Worm (Caenorhabditis elegans) whole organism, young adult: ENCODE measurements around the gene acs-14.

ENCODE experiments used
- B0019.2 ChIP-seq: fragments of 200-800 bp; sonication (Bioruptor generic); conservative IDR thresholded peaks from 2 replicates; pipeline ENCODE4 v1.3.6; 2022; ENCODE audit warnings: missing genetic modification reagents, missing genetic modification characterization, missing compliant biosample characterization
- B0035.1 ChIP-seq: sonication (generic microtip); optimal IDR thresholded peaks from 2 replicates; lab custom pipeline; 2016; ENCODE audit warnings: missing genetic modification characterization, mild to moderate bottlenecking, missing compliant biosample characterization, missing genotype, missing genetic modification reagents
- B0261.1 ChIP-seq: sonication (generic microtip); optimal IDR thresholded peaks from 2 replicates; lab custom pipeline; 2016; ENCODE audit warnings: mild to moderate bottlenecking, missing genetic modification characterization, moderate library complexity, missing compliant biosample characterization
- C06A6.2 ChIP-seq: fragments of 200-800 bp; sonication (Bioruptor generic); conservative IDR thresholded peaks from 2 replicates; pipeline ENCODE4 v1.3.6; 2022; ENCODE audit warnings: missing genetic modification characterization, missing compliant biosample characterization
- C17E4.6 ChIP-seq: fragments of 200-800 bp; sonication (Bioruptor generic); IDR thresholded peaks from 2 replicates; pipeline ENCODE4 v1.3.6; 2022; ENCODE audit warnings: missing genetic modification reagents, missing genetic modification characterization, missing compliant biosample characterization
- D2030.7 ChIP-seq: fragments of 200-800 bp; sonication (Bioruptor generic); IDR thresholded peaks from 2 replicates; pipeline ENCODE4 v1.3.6; 2022; ENCODE audit warnings: missing genetic modification reagents, missing genetic modification characterization, missing compliant biosample characterization
- F23B12.7 ChIP-seq: sonication (generic microtip); optimal IDR thresholded peaks from 2 replicates; lab custom pipeline; 2017; ENCODE audit warnings: missing genetic modification characterization, mild to moderate bottlenecking, missing compliant biosample characterization, antibody characterized with exemption, moderate library complexity; ENCODE audit not compliant: insufficient read depth
- F39B2.1 ChIP-seq: fragments of 200-800 bp; sonication (Bioruptor generic); IDR thresholded peaks from 2 replicates; pipeline ENCODE4 v1.3.6; 2022; ENCODE audit warnings: missing genetic modification reagents, missing genetic modification characterization, missing compliant biosample characterization
- K11D2.4 ChIP-seq: fragments of 200-800 bp; sonication (Bioruptor generic); IDR thresholded peaks from 2 replicates; pipeline ENCODE4 v1.3.6; 2022; ENCODE audit warnings: missing genetic modification reagents, missing genetic modification characterization, missing compliant biosample characterization
- Y56A3A.18 ChIP-seq: fragments of 200-800 bp; sonication (Bioruptor generic); IDR thresholded peaks from 2 replicates; pipeline ENCODE4 v1.3.6; 2022; ENCODE audit warnings: missing genetic modification reagents, missing genetic modification characterization, missing compliant biosample characterization
- ZK185.1 ChIP-seq: sonication (generic microtip); optimal IDR thresholded peaks from 2 replicates; lab custom pipeline; 2016; ENCODE audit warnings: mild to moderate bottlenecking, missing genetic modification characterization, missing compliant biosample characterization; ENCODE audit not compliant: poor library complexity, severe bottlenecking
- ama-1 ChIP-seq, 3 experiments: fragments of 150-350 bp in 1 of 3; sonication (generic microtip) in 2 of 3; optimal IDR thresholded peaks; 2 replicates each; lab custom pipeline; 2014 to 2018; ENCODE audit warnings: missing biosample characterization in 2 of 3, missing genetic modification characterization in 2 of 3, missing genetic modification reagents in 2 of 3
- attf-3 ChIP-seq: fragments of 200-800 bp; sonication (Bioruptor generic); conservative IDR thresholded peaks from 2 replicates; pipeline ENCODE4 v1.3.6; 2022; ENCODE audit warnings: missing genetic modification reagents, missing genetic modification characterization, missing compliant biosample characterization
- cebp-1 ChIP-seq, 2 experiments: fragments of 200-800 bp in 1 of 2; sonication (Bioruptor generic) in 1 of 2; sonication (generic microtip) in 1 of 2; IDR thresholded peaks in 1 of 2; optimal IDR thresholded peaks in 1 of 2; 2 replicates each; pipeline versions ENCODE4 v1.3.6 to Lab custom; 2017 to 2022; ENCODE audit warnings: missing compliant biosample characterization in 2 of 2, missing genetic modification characterization in 2 of 2, mild to moderate bottlenecking in 1 of 2, missing genetic modification reagents in 1 of 2, moderate library complexity in 1 of 2
- ceh-100 ChIP-seq: fragments of 200-800 bp; sonication (Bioruptor generic); IDR thresholded peaks from 2 replicates; pipeline ENCODE4 v1.3.6; 2022; ENCODE audit warnings: missing genetic modification reagents, missing genetic modification characterization, missing compliant biosample characterization
- ceh-40 ChIP-seq: fragments of 200-800 bp; sonication (Bioruptor generic); IDR thresholded peaks from 2 replicates; pipeline ENCODE4 v1.3.6; 2022; ENCODE audit warnings: missing genetic modification characterization, missing compliant biosample characterization
- chd-7 ChIP-seq: sonication (generic microtip); optimal IDR thresholded peaks from 2 replicates; lab custom pipeline; 2016; ENCODE audit warnings: mild to moderate bottlenecking, missing genetic modification characterization, moderate library complexity, missing compliant biosample characterization
- dox-1 ChIP-seq: fragments of 200-800 bp; sonication (Bioruptor generic); IDR thresholded peaks from 2 replicates; pipeline ENCODE4 v1.3.6; 2022; ENCODE audit warnings: missing genetic modification reagents, missing genetic modification characterization, missing compliant biosample characterization
- dpl-1 ChIP-seq: fragments of 150-350 bp; optimal IDR thresholded peaks from 2 replicates; lab custom pipeline; 2014; ENCODE audit warnings: missing biosample characterization, missing genetic modification reagents, missing genetic modification characterization
- efl-1 ChIP-seq: fragments of 150-350 bp; optimal IDR thresholded peaks from 2 replicates; lab custom pipeline; 2014; ENCODE audit warnings: missing biosample characterization, missing genetic modification reagents, missing genetic modification characterization
- ekl-4 ChIP-seq: fragments of 200-800 bp; sonication (Bioruptor generic); IDR thresholded peaks from 2 replicates; pipeline ENCODE4 v1.3.6; 2022; ENCODE audit warnings: missing genetic modification reagents, missing genetic modification characterization, missing compliant biosample characterization
- hlh-12 ChIP-seq: sonication (generic microtip); optimal IDR thresholded peaks from 2 replicates; lab custom pipeline; 2016; ENCODE audit warnings: missing genetic modification characterization, missing compliant biosample characterization
- hlh-26 ChIP-seq: fragments of 200-800 bp; sonication (Bioruptor generic); conservative IDR thresholded peaks from 2 replicates; pipeline ENCODE4 v1.3.6; 2022; ENCODE audit warnings: missing genetic modification reagents, missing genetic modification characterization, missing compliant biosample characterization
- hmg-1.2 ChIP-seq: fragments of 200-800 bp; sonication (Bioruptor generic); IDR thresholded peaks from 2 replicates; pipeline ENCODE4 v1.3.6; 2022; ENCODE audit warnings: missing genetic modification reagents, missing genetic modification characterization, missing compliant biosample characterization
- hsf-1 ChIP-seq: fragments of 200-800 bp; sonication (Bioruptor generic); IDR thresholded peaks from 2 replicates; pipeline ENCODE4 v1.3.6; 2022; ENCODE audit warnings: missing genetic modification reagents, missing genetic modification characterization, missing compliant biosample characterization
- lin-35 ChIP-seq, 3 experiments: fragments of 150-350 bp in 2 of 3; sonication (generic microtip) in 1 of 3; optimal IDR thresholded peaks; 2 replicates each; lab custom pipeline; 2014 to 2018; ENCODE audit warnings: missing biosample characterization in 3 of 3, missing genetic modification characterization in 3 of 3, missing genetic modification reagents in 3 of 3
- lin-54 ChIP-seq: fragments of 200-800 bp; sonication (Bioruptor generic); optimal IDR thresholded peaks from 2 replicates; lab custom pipeline; 2018; ENCODE audit warnings: mild to moderate bottlenecking, missing genetic modification characterization, missing compliant biosample characterization
- lsl-1 ChIP-seq: fragments of 200-800 bp; sonication (Bioruptor generic); optimal IDR thresholded peaks from 2 replicates; lab custom pipeline; 2018; ENCODE audit warnings: mild to moderate bottlenecking, missing genetic modification characterization, moderate library complexity, missing compliant biosample characterization
- lsy-27 ChIP-seq: sonication (generic microtip); optimal IDR thresholded peaks from 2 replicates; lab custom pipeline; 2017; ENCODE audit warnings: missing genetic modification characterization, mild to moderate bottlenecking, missing compliant biosample characterization, antibody characterized with exemption, missing genotype, borderline replicate concordance; ENCODE audit not compliant: insufficient read depth
- madf-10 ChIP-seq: sonication (generic microtip); optimal IDR thresholded peaks from 2 replicates; lab custom pipeline; 2016; ENCODE audit warnings: mild to moderate bottlenecking, missing genetic modification characterization, missing compliant biosample characterization
- madf-3 ChIP-seq: fragments of 200-800 bp; sonication (Bioruptor generic); IDR thresholded peaks from 2 replicates; pipeline ENCODE4 v1.3.6; 2022; ENCODE audit warnings: missing genetic modification reagents, missing genetic modification characterization, missing compliant biosample characterization
- madf-6 ChIP-seq: fragments of 200-800 bp; sonication (Bioruptor generic); IDR thresholded peaks from 2 replicates; pipeline ENCODE4 v1.3.6; 2022; ENCODE audit warnings: missing genetic modification reagents, missing genetic modification characterization, missing compliant biosample characterization
- madf-8 ChIP-seq: fragments of 200-800 bp; sonication (Bioruptor generic); conservative IDR thresholded peaks from 2 replicates; pipeline ENCODE4 v1.3.6; 2022; ENCODE audit warnings: missing genetic modification reagents, missing genetic modification characterization, missing compliant biosample characterization
- nfya-1 ChIP-seq: sonication (generic microtip); optimal IDR thresholded peaks from 2 replicates; lab custom pipeline; 2017; ENCODE audit warnings: antibody characterized with exemption, missing compliant biosample characterization, missing genetic modification characterization, borderline replicate concordance; ENCODE audit not compliant: insufficient read depth
- nhr-120 ChIP-seq: fragments of 200-800 bp; sonication (Bioruptor generic); IDR thresholded peaks from 2 replicates; pipeline ENCODE4 v1.3.6; 2022; ENCODE audit warnings: missing genetic modification characterization, missing compliant biosample characterization
- snpc-4 ChIP-seq, 5 experiments: fragments of 150-350 bp in 1 of 5; sonication (generic microtip) in 4 of 5; optimal IDR thresholded peaks; 2 replicates each; lab custom pipeline; 2014 to 2018; ENCODE audit warnings: missing genetic modification characterization in 5 of 5, missing biosample characterization in 3 of 5, antibody characterized with exemption in 2 of 5, mild to moderate bottlenecking in 2 of 5, missing compliant biosample characterization in 2 of 5, missing genotype in 2 of 5, moderate library complexity in 2 of 5, missing genetic modification reagents in 1 of 5
- sptf-2 ChIP-seq: fragments of 200-800 bp; sonication (Bioruptor generic); optimal IDR thresholded peaks from 2 replicates; lab custom pipeline; 2018; ENCODE audit warnings: mild to moderate bottlenecking, missing genetic modification characterization, missing compliant biosample characterization
- tbp1 ChIP-seq: fragments of 200-800 bp; sonication (Bioruptor generic); optimal IDR thresholded peaks from 2 replicates; lab custom pipeline; 2018; ENCODE audit warnings: mild to moderate bottlenecking, missing genetic modification characterization, missing compliant biosample characterization

acs-14 gene

ce11 chrV:9536505-9536904, 28.6 kb downstream of the acs-14 start, which contains the start of gene C50F4.4 (continued):
- TF ChIP-seq K11D2.4 (GFP tag; lab: Robert Waterston, UW) (peak; percentile 58; the same call in 1 of the 2 replicates), snpc-4 (GFP tag; optimal IDR thresholded peaks at IDR 0.05; lab: Kevin White, UChicago) (no peak), snpc-4 (tag; optimal IDR thresholded peaks at IDR 0.05; lab: Kevin White, UChicago) (peak in 2 of 4 experiments; percentile 3 to 27), sptf-2 (GFP tag; lab: Kevin White, UChicago) (no peak), ekl-4 (GFP tag; lab: Robert Waterston, UW) (no peak), hsf-1 (GFP tag; lab: Robert Waterston, UW) (no peak), tbp1 (no peak), cebp-1 (GFP tag; IDR thresholded peaks at IDR 0.05; lab: Robert Waterston, UW) (peak; percentile 34; the same call in 1 of the 2 replicates), cebp-1 (tag; optimal IDR thresholded peaks at IDR 0.05; lab: Kevin White, UChicago) (no peak), B0019.2 (GFP tag; lab: Robert Waterston, UW) (no peak), Y56A3A.18 (no peak)

- TF ChIP-seq lsy-27 (tag; lab: Kevin White, UChicago), result no peak
- TF ChIP-seq ceh-40, result no peak
- TF ChIP-seq C17E4.6 (GFP tag; lab: Robert Waterston, UW), result no peak
These were observed 31.7 kb downstream of the acs-14 start, which contains the start of gene C50F4.12 for ce11 chrV:9539638-9540037. Gene C50F4.12, minus strand, starts transcription at chrV:9539738.

ce11 chrV:9541506-9541905, 33.6 kb downstream of the acs-14 start, which contains the start of gene C50F4.16:
Gene C50F4.16, minus strand, starts transcription at chrV:9541606.
- TF ChIP-seq madf-6 (GFP tag; lab: Robert Waterston, UW) (0 out of 2 replicates have a peak, but pooled peaks have one; percentile 31), ZK185.1 (tag; lab: Kevin White, UChicago) (no peak), ama-1 (optimal IDR thresholded peaks at IDR 0.05; lab: Kevin White, UChicago) (no peak), ama-1 (GFP tag; optimal IDR thresholded peaks at IDR 0.05; lab: Kevin White, UChicago) (peak in 1 of 2 experiments; percentile 26)
- TF ChIP-seq, all 124 proteins: peak for 2

- TF ChIP-seq F23B12.7 (peak; percentile 24), D2030.7 (peak; percentile 17; the same call in 1 of the 2 replicates), dpl-1 (peak; percentile 55), B0261.1 (tag; lab: Kevin White, UChicago) (no peak), lsl-1 (GFP tag; lab: Kevin White, UChicago) (no peak), madf-10 (peak; percentile 26), tbp1 (peak; percentile 53), B0035.1 (tag; lab: Kevin White, UChicago) (peak; percentile 10), dox-1 (peak; percentile 49; the same call in 1 of the 2 replicates), C06A6.2 (GFP tag; lab: Robert Waterston, UW) (peak; percentile 63), efl-1 (GFP tag; lab: Kevin White, UChicago) (peak; percentile 59), nhr-120 (GFP tag; lab: Robert Waterston, UW) (no peak), lin-35 (GFP tag; optimal IDR thresholded peaks at IDR 0.05; lab: Kevin White, UChicago) (peak in 1 of 3 experiments; percentile 69), ama-1 (optimal IDR thresholded peaks at IDR 0.05; lab: Kevin White, UChicago) (peak; percentile 20), ama-1 (GFP tag; optimal IDR thresholded peaks at IDR 0.05; lab: Kevin White, UChicago) (no peak), snpc-4 (GFP tag; optimal IDR thresholded peaks at IDR 0.05; lab: Kevin White, UChicago) (no peak), snpc-4 (tag; optimal IDR thresholded peaks at IDR 0.05; lab: Kevin White, UChicago) (peak; percentile 1 to 75 (median 26)), attf-3 (GFP tag; lab: Robert Waterston, UW) (no peak), madf-3 (peak; percentile 69; the same call in 1 of the 2 replicates), hlh-12 (tag; lab: Kevin White, UChicago) (no peak), lsy-27 (tag; lab: Kevin White, UChicago) (no peak), madf-8 (GFP tag; lab: Robert Waterston, UW) (no peak), F39B2.1 (GFP tag; lab: Robert Waterston, UW) (no peak), chd-7 (tag; lab: Kevin White, UChicago) (peak; percentile 21), hlh-26 (GFP tag; lab: Robert Waterston, UW) (no peak), lin-54 (peak; percentile 74), ceh-100 (GFP tag; lab: Robert Waterston, UW) (0 out of 2 replicates have a peak, but pooled peaks have one; percentile 17), nfya-1 (tag; lab: Kevin White, UChicago) (no peak), cebp-1 (GFP tag; IDR thresholded peaks at IDR 0.05; lab: Robert Waterston, UW) (no peak), cebp-1 (tag; optimal IDR thresholded peaks at IDR 0.05; lab: Kevin White, UChicago) (peak; percentile 65), hmg-1.2 (0 out of 2 replicates have a peak, but pooled peaks have one; percentile 12)
These were observed 36.3 kb downstream of the acs-14 start, which contains the start of gene mdf-1 for ce11 chrV:9544176-9544632. Gene mdf-1, minus strand, starts transcription at chrV:9544226.
